Worm (Caenorhabditis elegans): Measurements from ENCODE around the gene srbc-39.

ce11 chrV:683858-684257 lies 25.1 kb upstream of the srbc-39 start, which contains the start of gene F31F4.1:
- TF ChIP-seq him-1 (tag; optimal IDR thresholded peaks at IDR 0.05) (no peak), W03F9.2 (tag; optimal IDR thresholded peaks at IDR 0.05) (no peak), dao-5 (tag; optimal IDR thresholded peaks at IDR 0.05) (no peak)

All from whole organism, L4/young adult.